Worm (Caenorhabditis elegans) whole organism, midembryonic: ENCODE measurements around the gene ZK742.7.

Source experiments
- T22C8.4 ChIP-seq: fragments of 200-800 bp; sonication (Bioruptor generic); IDR thresholded peaks from 2 replicates; pipeline ENCODE4 v1.3.6; 2022; ENCODE audit warnings: missing genetic modification characterization, missing compliant biosample characterization
- cog-1 ChIP-seq: sonication (generic microtip); optimal IDR thresholded peaks from 2 replicates; lab custom pipeline; 2016; ENCODE audit warnings: missing genetic modification characterization, missing compliant biosample characterization
- flt-1 ChIP-seq: fragments of 200-800 bp; sonication (Bioruptor generic); IDR thresholded peaks from 2 replicates; pipeline ENCODE4 v1.3.6; 2022; ENCODE audit warnings: missing genetic modification characterization, missing compliant biosample characterization
- klf-2 ChIP-seq: fragments of 200-800 bp; sonication (Bioruptor generic); conservative IDR thresholded peaks from 2 replicates; pipeline ENCODE4 v1.3.6; 2022; ENCODE audit warnings: missing genetic modification reagents, missing genetic modification characterization, missing compliant biosample characterization
- med-1 ChIP-seq: sonication (generic microtip); optimal IDR thresholded peaks from 2 replicates; lab custom pipeline; 2017; ENCODE audit warnings: missing genetic modification characterization, mild to moderate bottlenecking, missing compliant biosample characterization, antibody characterized with exemption, missing genetic modification reagents; ENCODE audit not compliant: insufficient read depth
- ref-1 ChIP-seq: fragments of 200-800 bp; sonication (Bioruptor generic); conservative IDR thresholded peaks from 2 replicates; pipeline ENCODE4 v1.3.6; 2022; ENCODE audit warnings: missing genetic modification reagents, missing genetic modification characterization, missing compliant biosample characterization
- tab-1 ChIP-seq: fragments of 200-800 bp; sonication (Bioruptor generic); IDR thresholded peaks from 2 replicates; pipeline ENCODE4 v1.3.6; 2022; ENCODE audit warnings: missing genetic modification characterization, missing compliant biosample characterization
- ztf-23 ChIP-seq: fragments of 200-800 bp; sonication (Bioruptor generic); IDR thresholded peaks from 2 replicates; pipeline ENCODE4 v1.3.6; 2022; ENCODE audit warnings: missing genetic modification reagents, missing genetic modification characterization, missing compliant biosample characterization
- ztf-29 ChIP-seq: fragments of 200-800 bp; sonication (Bioruptor generic); IDR thresholded peaks from 2 replicates; pipeline ENCODE4 v1.3.6; 2022; ENCODE audit warnings: missing genetic modification reagents, missing genetic modification characterization, missing compliant biosample characterization

The ZK742.7 gene

DNA sequence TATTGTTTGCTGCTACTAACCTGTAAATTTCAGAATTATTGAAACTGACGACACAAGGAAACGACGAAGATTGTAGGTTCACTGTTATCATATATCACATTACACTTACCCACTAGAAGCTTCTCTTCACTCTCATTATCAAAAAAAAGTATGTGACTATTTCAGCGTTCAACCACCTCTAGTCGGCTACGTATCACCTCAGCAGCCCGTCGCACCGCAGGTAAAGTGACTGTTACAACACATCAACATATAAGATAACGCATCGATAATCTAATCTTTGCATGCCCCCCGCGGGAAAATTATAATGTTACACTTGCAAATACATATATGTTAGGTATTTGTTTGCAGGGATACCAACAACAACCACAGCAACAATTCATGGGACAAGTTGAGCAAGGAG is 11.5 kb upstream of the ZK742.7 start:
- TF ChIP-seq ztf-23, result no peak
- TF ChIP-seq ztf-29 (GFP tag; lab: Robert Waterston, UW), result no peak
- TF ChIP-seq flt-1 (GFP tag; lab: Robert Waterston, UW), result no peak
- no peak for TF ChIP-seq klf-2 (GFP tag; lab: Robert Waterston, UW)
- no peak for TF ChIP-seq tab-1 (GFP tag; lab: Robert Waterston, UW)
- TF ChIP-seq med-1 (GFP tag; lab: Kevin White, UChicago), result no peak
- no peak for TF ChIP-seq ref-1 (GFP tag; lab: Robert Waterston, UW)
- no peak for TF ChIP-seq T22C8.4 (GFP tag; lab: Robert Waterston, UW)

DNA sequence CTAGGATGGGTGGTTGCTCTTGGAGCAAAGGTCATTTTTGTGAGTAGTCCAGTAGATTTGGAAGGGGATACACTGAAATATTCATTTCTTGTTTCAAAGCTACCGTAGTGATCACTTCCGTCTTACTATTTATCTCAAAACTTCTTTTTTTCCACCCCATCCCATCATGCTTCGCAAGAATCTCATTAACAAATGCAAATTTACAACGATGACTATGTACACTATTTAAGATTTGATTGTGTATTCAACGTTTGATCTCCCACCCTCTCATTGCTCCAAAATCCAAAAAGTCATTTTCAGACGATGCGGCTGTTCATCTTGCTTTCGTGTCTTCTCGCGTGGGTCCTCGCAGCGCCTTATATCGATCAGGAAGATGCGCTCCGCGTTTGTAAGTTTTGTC is 5.1 kb upstream of the ZK742.7 start, which contains the start of gene flp-21:
Gene flp-21, plus strand, starts transcription at position 301 of the 400 bp plus-strand sequence.
- TF ChIP-seq ztf-23 (no peak), klf-2 (GFP tag; lab: Robert Waterston, UW) (no peak), cog-1 (tag; lab: Kevin White, UChicago) (no peak), ref-1 (GFP tag; lab: Robert Waterston, UW) (no peak), ztf-29 (GFP tag; lab: Robert Waterston, UW) (no peak), tab-1 (GFP tag; lab: Robert Waterston, UW) (no peak), med-1 (GFP tag; lab: Kevin White, UChicago) (no peak), T22C8.4 (GFP tag; lab: Robert Waterston, UW) (no peak)

DNA sequence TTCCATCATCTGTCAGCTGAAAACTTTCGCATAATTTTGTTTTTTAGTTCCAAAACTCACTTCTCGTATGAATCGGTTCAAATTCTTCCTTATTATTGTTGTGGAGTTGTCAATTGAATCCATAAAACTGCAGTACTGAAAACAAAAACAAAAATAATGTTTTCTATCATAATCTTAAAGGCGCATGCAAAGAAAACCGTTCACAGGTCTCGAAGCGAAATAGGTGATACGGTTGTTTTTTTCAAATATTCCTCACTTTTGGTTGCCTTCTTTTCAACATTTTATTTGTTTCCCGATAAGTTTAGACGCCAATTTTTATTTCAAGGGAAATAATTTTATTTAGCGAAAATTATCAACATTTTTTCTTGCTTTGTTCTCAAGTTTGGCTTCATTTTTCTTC is 5.4 kb downstream of the ZK742.7 start:
- no peak for TF ChIP-seq tab-1 (GFP tag; lab: Robert Waterston, UW)
- TF ChIP-seq ztf-23, result no peak
- TF ChIP-seq flt-1 (GFP tag; lab: Robert Waterston, UW), result no peak
- no peak for TF ChIP-seq ref-1 (GFP tag; lab: Robert Waterston, UW)
- TF ChIP-seq cog-1 (tag; lab: Kevin White, UChicago), result no peak
- TF ChIP-seq ztf-29 (GFP tag; lab: Robert Waterston, UW), result no peak
- no peak for TF ChIP-seq T22C8.4 (GFP tag; lab: Robert Waterston, UW)
- no peak for TF ChIP-seq med-1 (GFP tag; lab: Kevin White, UChicago)
- TF ChIP-seq klf-2 (GFP tag; lab: Robert Waterston, UW), result no peak

ce11 chrV:7804064-7804800 is 6.1 kb downstream of the ZK742.7 start, which contains the start of gene uvs-1:
uvs-1 (minus strand) TSS chrV:7804208.
- no peak for TF ChIP-seq ztf-23
- TF ChIP-seq T22C8.4 (GFP tag; lab: Robert Waterston, UW), result 0 out of 2 replicates have a peak, but pooled peaks have one; percentile 33
- TF ChIP-seq klf-2 (GFP tag; lab: Robert Waterston, UW), result no peak
- TF ChIP-seq tab-1 (GFP tag; lab: Robert Waterston, UW), result no peak

DNA sequence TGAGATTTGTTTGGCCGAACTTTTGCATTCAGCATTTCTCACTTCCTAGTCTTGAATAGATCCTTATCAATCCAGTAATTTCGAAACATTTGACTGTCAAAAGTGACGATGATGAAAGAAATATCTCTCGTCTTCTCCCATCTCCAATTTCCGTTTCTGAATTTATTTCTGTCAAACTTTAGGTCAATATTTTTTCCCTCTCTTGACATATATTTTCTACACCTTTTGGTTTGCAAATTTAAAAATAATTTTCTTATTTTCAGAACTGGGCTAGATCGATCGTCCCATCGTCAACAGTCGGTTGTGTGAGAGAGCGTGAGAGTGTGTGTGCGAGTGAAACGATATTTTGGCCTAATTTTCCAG is 6.6 kb downstream of the ZK742.7 start, which contains the start of gene xpo-1:
Gene xpo-1, plus strand, starts transcription at position 264 of the 363 bp plus-strand sequence.
- no peak for TF ChIP-seq ref-1 (GFP tag; lab: Robert Waterston, UW)
- TF ChIP-seq flt-1 (GFP tag; lab: Robert Waterston, UW), result 0 out of 2 replicates have a peak, but pooled peaks have one; percentile 23

ce11 chrV:7806629-7807028 is 8.4 kb downstream of the ZK742.7 start:
- TF ChIP-seq cog-1 (tag; lab: Kevin White, UChicago) (no peak), klf-2 (GFP tag; lab: Robert Waterston, UW) (no peak), tab-1 (GFP tag; lab: Robert Waterston, UW) (no peak), flt-1 (GFP tag; lab: Robert Waterston, UW) (no peak), ztf-23 (no peak), med-1 (GFP tag; lab: Kevin White, UChicago) (no peak), ref-1 (GFP tag; lab: Robert Waterston, UW) (no peak), ztf-29 (GFP tag; lab: Robert Waterston, UW) (no peak), T22C8.4 (GFP tag; lab: Robert Waterston, UW) (no peak)

DNA sequence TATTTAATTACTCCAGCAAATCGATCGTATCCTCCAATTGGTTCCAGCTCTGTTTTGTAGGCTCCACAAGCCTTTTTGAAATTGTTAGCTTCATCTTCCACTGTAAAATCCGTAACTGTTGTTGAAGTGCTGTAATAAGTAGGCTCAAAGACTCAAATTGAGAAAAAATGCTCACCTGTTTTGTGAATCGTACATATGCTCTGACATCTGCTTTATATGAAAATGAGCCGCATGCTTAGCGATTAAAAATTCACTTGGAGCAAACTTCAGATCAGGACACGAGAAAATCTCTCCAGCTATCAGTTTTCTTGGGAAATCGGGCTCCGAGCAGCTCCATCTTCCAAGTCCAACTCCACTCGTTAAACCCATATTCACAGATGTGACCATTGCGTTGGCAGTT is 10.3 kb downstream of the ZK742.7 start:
- no peak for TF ChIP-seq cog-1 (tag; lab: Kevin White, UChicago)
- no peak for TF ChIP-seq klf-2 (GFP tag; lab: Robert Waterston, UW)
- TF ChIP-seq ref-1 (GFP tag; lab: Robert Waterston, UW), result no peak
- no peak for TF ChIP-seq tab-1 (GFP tag; lab: Robert Waterston, UW)
- TF ChIP-seq ztf-23, result no peak
- no peak for TF ChIP-seq flt-1 (GFP tag; lab: Robert Waterston, UW)
- TF ChIP-seq ztf-29 (GFP tag; lab: Robert Waterston, UW), result no peak
- no peak for TF ChIP-seq med-1 (GFP tag; lab: Kevin White, UChicago)
- TF ChIP-seq T22C8.4 (GFP tag; lab: Robert Waterston, UW), result no peak

ce11 chrV:7809320-7810256 is 11.4 kb downstream of the ZK742.7 start, which contains the start of gene ZK742.3:
ZK742.3 (minus strand) TSS chrV:7809912.
- TF ChIP-seq med-1 (GFP tag; lab: Kevin White, UChicago) (no peak), klf-2 (GFP tag; lab: Robert Waterston, UW) (no peak), cog-1 (tag; lab: Kevin White, UChicago) (no peak), ztf-23 (no peak), flt-1 (GFP tag; lab: Robert Waterston, UW) (no peak), ref-1 (GFP tag; lab: Robert Waterston, UW) (no peak), tab-1 (GFP tag; lab: Robert Waterston, UW) (no peak), T22C8.4 (GFP tag; lab: Robert Waterston, UW) (no peak), ztf-29 (GFP tag; lab: Robert Waterston, UW) (no peak)
